Fruit fly (Drosophila melanogaster): ENCODE data around the gene CG18081.

Gene CG18081

DNA sequence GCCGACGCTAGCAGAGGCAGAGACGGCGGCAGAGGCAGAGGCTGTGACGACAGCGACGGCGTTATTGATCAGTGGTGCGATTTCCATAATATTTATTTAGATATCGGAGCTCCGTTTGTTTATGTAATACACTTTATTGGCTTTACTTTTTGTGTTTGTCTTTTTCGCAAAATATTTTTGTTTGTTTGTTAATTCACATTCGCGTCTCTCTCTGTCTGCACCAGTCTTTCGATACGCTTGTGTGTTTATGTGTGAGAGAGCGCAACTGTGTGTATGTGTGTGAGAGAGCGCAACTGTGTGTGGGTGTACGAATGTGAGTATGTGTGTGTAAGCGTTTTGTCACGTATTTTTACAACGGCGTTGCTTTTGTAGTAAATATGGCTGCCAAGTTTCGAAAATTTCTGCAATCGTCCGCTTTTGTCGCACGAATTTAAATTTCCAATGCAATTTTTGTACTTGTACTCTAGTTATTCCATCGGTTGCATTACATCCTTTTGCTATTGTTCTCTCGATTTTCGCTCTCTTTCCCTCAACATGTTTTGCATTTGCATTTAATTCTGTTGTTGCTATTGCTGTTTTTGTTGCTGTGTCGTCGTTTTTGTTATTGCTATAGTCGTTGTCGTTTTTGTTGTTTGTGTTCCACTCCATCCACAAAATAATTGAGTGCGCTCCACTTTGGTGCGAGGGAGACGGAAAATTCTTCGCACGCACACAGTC, 9.5 kb downstream of the CG18081 start:
- no peak for TF ChIP-seq Myc (optimal IDR thresholded peaks at IDR 0.05)
- no peak for TF ChIP-seq h (optimal IDR thresholded peaks at IDR 0.05)
- no peak for TF ChIP-seq psq (optimal IDR thresholded peaks at IDR 0.05)
- TF ChIP-seq ttk (optimal IDR thresholded peaks at IDR 0.05): no peak
- TF ChIP-seq Sin3A (optimal IDR thresholded peaks at IDR 0.05): no peak
- no peak for TF ChIP-seq insv (optimal IDR thresholded peaks at IDR 0.05)

DNA sequence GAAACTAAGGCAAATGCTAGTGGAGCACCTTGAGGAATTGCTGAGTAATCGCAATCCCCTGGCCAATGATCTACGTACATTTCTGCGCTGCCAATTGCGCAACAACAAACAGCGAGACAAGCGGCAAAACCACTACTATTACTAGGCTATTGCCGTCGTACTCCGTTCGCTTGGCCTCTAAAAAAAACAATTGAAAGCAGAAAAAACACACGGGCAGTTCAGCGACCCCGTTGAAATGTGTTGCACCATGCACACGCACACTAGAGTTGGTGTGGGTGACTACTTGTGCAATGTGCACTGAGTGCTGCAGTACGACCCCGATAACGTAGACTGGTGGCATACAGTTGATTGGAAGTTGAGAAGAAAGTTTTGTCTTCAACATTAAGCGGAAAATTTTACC, 10.7 kb downstream of the CG18081 start:
- TF ChIP-seq Sin3A (optimal IDR thresholded peaks at IDR 0.05): no peak

dm6 chr3L:15823780-15824423, 11.3 kb downstream of the CG18081 start:
- no peak for TF ChIP-seq ttk (optimal IDR thresholded peaks at IDR 0.05)
- TF ChIP-seq h (optimal IDR thresholded peaks at IDR 0.05): no peak
- TF ChIP-seq psq (optimal IDR thresholded peaks at IDR 0.05): no peak
- no peak for TF ChIP-seq Sin3A (optimal IDR thresholded peaks at IDR 0.05)
- TF ChIP-seq Myc (optimal IDR thresholded peaks at IDR 0.05): no peak
- TF ChIP-seq insv (optimal IDR thresholded peaks at IDR 0.05): no peak

DNA sequence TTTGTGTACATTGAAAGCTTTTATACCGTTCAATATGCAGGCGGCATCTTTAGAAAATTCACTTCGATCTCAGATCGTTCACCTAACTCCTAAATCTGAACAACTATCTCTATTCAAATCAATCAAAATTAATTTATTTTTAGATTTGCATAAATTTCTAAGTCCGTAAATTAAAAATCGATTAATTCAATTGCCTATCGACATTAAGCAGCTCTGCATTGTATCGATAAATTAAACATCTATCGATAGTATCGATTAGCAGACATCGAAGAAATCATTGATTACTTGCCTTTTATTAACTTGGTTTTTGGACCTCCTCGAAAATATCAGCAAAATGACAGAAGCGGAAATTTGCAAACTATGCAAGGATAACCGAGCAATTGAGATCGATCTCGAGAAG, 18.5 kb downstream of the CG18081 start, which contains the start of gene CkIIalpha-i1:
Gene CkIIalpha-i1, plus strand, starts transcription at position 266 of the 400 bp plus-strand sequence.
- no peak for TF ChIP-seq ttk (optimal IDR thresholded peaks at IDR 0.05)
- TF ChIP-seq insv (optimal IDR thresholded peaks at IDR 0.05): no peak
- TF ChIP-seq Sin3A (optimal IDR thresholded peaks at IDR 0.05): no peak
- TF ChIP-seq Myc (optimal IDR thresholded peaks at IDR 0.05): no peak
- TF ChIP-seq psq (optimal IDR thresholded peaks at IDR 0.05): no peak
- TF ChIP-seq h (optimal IDR thresholded peaks at IDR 0.05): no peak

DNA sequence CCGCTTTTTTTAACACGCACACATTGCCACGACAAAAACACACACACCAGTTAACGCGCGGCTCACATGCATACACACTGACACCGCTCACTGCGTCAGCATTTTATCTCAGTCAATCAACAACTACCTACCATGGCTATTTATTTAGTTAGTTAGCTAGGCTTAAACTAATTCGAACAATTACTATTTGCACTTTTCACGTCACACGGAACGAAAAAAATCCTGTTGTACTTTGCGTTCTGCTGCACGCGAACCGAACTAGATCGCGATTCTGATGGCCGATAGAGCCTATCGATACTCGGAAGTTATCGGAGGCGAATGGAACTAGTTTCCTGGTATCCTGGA, 19.1 kb downstream of the CG18081 start, which contains the start of gene fwe:
Gene fwe, minus strand, starts transcription at position 268 of the 345 bp plus-strand sequence.
- TF ChIP-seq ttk (optimal IDR thresholded peaks at IDR 0.05) (no peak), h (optimal IDR thresholded peaks at IDR 0.05) (no peak), insv (optimal IDR thresholded peaks at IDR 0.05) (no peak), Sin3A (optimal IDR thresholded peaks at IDR 0.05) (no peak), psq (optimal IDR thresholded peaks at IDR 0.05) (no peak), Myc (optimal IDR thresholded peaks at IDR 0.05) (no peak)

- no peak for TF ChIP-seq Sin3A (optimal IDR thresholded peaks at IDR 0.05)
- TF ChIP-seq insv (optimal IDR thresholded peaks at IDR 0.05): no peak
- no peak for TF ChIP-seq psq (optimal IDR thresholded peaks at IDR 0.05)
- no peak for TF ChIP-seq ttk (optimal IDR thresholded peaks at IDR 0.05)
- no peak for TF ChIP-seq Myc (optimal IDR thresholded peaks at IDR 0.05)
- TF ChIP-seq h (optimal IDR thresholded peaks at IDR 0.05): no peak
These were observed 19.6 kb downstream of the CG18081 start for dm6 chr3L:15815353-15816142.

dm6 chr3L:15813988-15814387, 21.2 kb downstream of the CG18081 start:
- no peak for TF ChIP-seq psq (optimal IDR thresholded peaks at IDR 0.05)
- no peak for TF ChIP-seq ttk (optimal IDR thresholded peaks at IDR 0.05)
- TF ChIP-seq Myc (optimal IDR thresholded peaks at IDR 0.05): no peak
- no peak for TF ChIP-seq h (optimal IDR thresholded peaks at IDR 0.05)
- no peak for TF ChIP-seq Sin3A (optimal IDR thresholded peaks at IDR 0.05)

DNA sequence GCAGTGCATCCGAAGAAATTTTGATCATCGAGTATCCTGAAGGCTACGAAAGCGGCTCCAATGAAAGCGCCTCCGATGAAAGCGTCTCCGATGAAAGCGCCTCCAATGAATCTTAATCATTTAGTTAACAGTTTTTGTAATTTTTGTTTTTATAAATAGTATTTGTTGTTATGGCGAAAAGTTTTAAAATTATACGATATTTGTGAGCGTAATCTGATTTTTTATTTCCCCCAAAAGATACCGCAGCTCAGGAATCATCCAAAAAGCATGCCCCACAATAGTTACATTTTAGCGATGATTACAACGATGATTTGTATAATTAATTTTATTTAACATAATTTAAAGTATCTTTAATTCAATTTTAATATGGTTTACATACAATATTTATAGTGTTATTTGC, 25.4 kb downstream of the CG18081 start:
- TF ChIP-seq ttk (optimal IDR thresholded peaks at IDR 0.05) (no peak), insv (optimal IDR thresholded peaks at IDR 0.05) (no peak), h (optimal IDR thresholded peaks at IDR 0.05) (no peak), Myc (optimal IDR thresholded peaks at IDR 0.05) (no peak), psq (optimal IDR thresholded peaks at IDR 0.05) (no peak), Sin3A (optimal IDR thresholded peaks at IDR 0.05) (no peak)

DNA sequence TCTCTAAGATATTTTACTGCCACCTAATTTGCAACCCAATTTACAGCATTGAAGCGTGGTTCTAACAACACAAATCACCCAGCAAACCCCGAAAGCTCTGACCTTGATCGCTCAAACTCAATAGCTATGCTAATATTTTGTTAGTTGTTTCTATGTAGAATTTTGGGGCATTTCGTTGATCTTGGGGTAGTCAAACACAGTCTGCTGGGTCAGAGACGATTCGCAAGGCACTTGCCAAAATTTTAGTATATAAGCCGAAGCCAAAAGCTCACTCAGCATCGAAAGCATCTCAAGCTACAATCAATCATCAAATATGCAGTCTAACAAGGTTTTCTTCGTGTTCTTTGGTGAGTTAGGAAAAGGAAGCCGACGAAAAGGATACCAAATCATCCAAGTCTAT, 26.0 kb downstream of the CG18081 start, which contains the start of gene CG13445:
Gene CG13445, plus strand, starts transcription at position 301 of the 400 bp plus-strand sequence.
- TF ChIP-seq Sin3A (optimal IDR thresholded peaks at IDR 0.05) (no peak), psq (optimal IDR thresholded peaks at IDR 0.05) (no peak), h (optimal IDR thresholded peaks at IDR 0.05) (no peak), insv (optimal IDR thresholded peaks at IDR 0.05) (no peak), ttk (optimal IDR thresholded peaks at IDR 0.05) (no peak), Myc (optimal IDR thresholded peaks at IDR 0.05) (no peak)

dm6 chr3L:15808667-15809066, 26.5 kb downstream of the CG18081 start:
- TF ChIP-seq Myc (optimal IDR thresholded peaks at IDR 0.05) (no peak), insv (optimal IDR thresholded peaks at IDR 0.05) (no peak), h (optimal IDR thresholded peaks at IDR 0.05) (no peak), Sin3A (optimal IDR thresholded peaks at IDR 0.05) (no peak), psq (optimal IDR thresholded peaks at IDR 0.05) (no peak), ttk (optimal IDR thresholded peaks at IDR 0.05) (no peak)

DNA sequence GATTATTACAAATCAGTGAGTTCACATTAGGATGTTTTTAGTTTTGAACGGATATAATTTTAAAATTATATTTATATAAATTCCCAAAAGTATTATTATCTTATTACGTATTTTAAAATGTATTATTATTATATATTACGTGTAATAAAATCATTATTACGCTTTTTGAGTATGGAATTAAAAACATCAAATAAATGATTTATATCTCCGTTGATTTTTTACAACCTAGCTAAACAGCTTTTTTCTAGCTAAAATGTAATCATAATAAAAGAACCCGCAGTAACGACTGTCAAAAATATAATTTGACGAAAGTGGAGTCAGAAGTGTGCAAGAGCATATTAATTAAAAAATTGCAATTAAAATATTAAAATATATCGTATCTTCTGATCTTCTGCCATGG, 27.2 kb downstream of the CG18081 start, which contains the start of gene CG6244:
Gene CG6244, plus strand, starts transcription at position 301 of the 400 bp plus-strand sequence.
- no peak for TF ChIP-seq h (optimal IDR thresholded peaks at IDR 0.05)
- no peak for TF ChIP-seq ttk (optimal IDR thresholded peaks at IDR 0.05)
- TF ChIP-seq Sin3A (optimal IDR thresholded peaks at IDR 0.05): no peak
- no peak for TF ChIP-seq insv (optimal IDR thresholded peaks at IDR 0.05)
- TF ChIP-seq Myc (optimal IDR thresholded peaks at IDR 0.05): no peak
- no peak for TF ChIP-seq psq (optimal IDR thresholded peaks at IDR 0.05)

- TF ChIP-seq insv (optimal IDR thresholded peaks at IDR 0.05): no peak
- TF ChIP-seq psq (optimal IDR thresholded peaks at IDR 0.05): no peak
- TF ChIP-seq Myc (optimal IDR thresholded peaks at IDR 0.05): no peak
- TF ChIP-seq h (optimal IDR thresholded peaks at IDR 0.05): no peak
- no peak for TF ChIP-seq ttk (optimal IDR thresholded peaks at IDR 0.05)
- TF ChIP-seq Sin3A (optimal IDR thresholded peaks at IDR 0.05): no peak
These were observed 32.5 kb downstream of the CG18081 start for dm6 chr3L:15802655-15803054.
